Worm (Caenorhabditis elegans) whole organism, L2 larva: ENCODE data around the gene D2096.9.

Source experiments
- C34F6.9 ChIP-seq: fragments of 150-350 bp; optimal IDR thresholded peaks from 2 replicates; lab custom pipeline; 2014; ENCODE audit warnings: missing biosample characterization, missing genetic modification characterization
- F13H6.1 ChIP-seq: sonication (generic microtip); optimal IDR thresholded peaks from 2 replicates; lab custom pipeline; 2016; ENCODE audit warnings: missing genetic modification characterization, missing compliant biosample characterization
- R02D3.7 ChIP-seq: fragments of 150-350 bp; optimal IDR thresholded peaks from 2 replicates; lab custom pipeline; 2014; ENCODE audit warnings: missing biosample characterization, missing genetic modification characterization
- Y55F3AM.14 ChIP-seq: fragments of 200-800 bp; sonication (Bioruptor generic); optimal IDR thresholded peaks from 2 replicates; lab custom pipeline; 2018; ENCODE audit warnings: mild to moderate bottlenecking, missing genetic modification characterization, missing compliant biosample characterization
- ZK546.5 ChIP-seq: sonication (generic microtip); optimal IDR thresholded peaks from 2 replicates; lab custom pipeline; 2017; ENCODE audit warnings: missing biosample characterization, missing genetic modification characterization
- alr-1 ChIP-seq: fragments of 150-350 bp; optimal IDR thresholded peaks from 2 replicates; lab custom pipeline; 2014; ENCODE audit warnings: missing biosample characterization, missing genetic modification characterization
- aly-2 ChIP-seq: fragments of 150-350 bp; optimal IDR thresholded peaks from 2 replicates; lab custom pipeline; 2014; ENCODE audit warnings: missing biosample characterization, missing genetic modification characterization
- ama-1 ChIP-seq: fragments of 150-350 bp; optimal IDR thresholded peaks from 2 replicates; lab custom pipeline; 2018; ENCODE audit warnings: inconsistent platforms
- blmp-1 ChIP-seq: sonication (generic microtip); optimal IDR thresholded peaks from 2 replicates; lab custom pipeline; 2017; ENCODE audit warnings: missing genetic modification characterization, mild to moderate bottlenecking, missing compliant biosample characterization, antibody characterized with exemption, moderate library complexity; ENCODE audit not compliant: insufficient read depth
- ceh-16 ChIP-seq: fragments of 150-350 bp; optimal IDR thresholded peaks from 2 replicates; lab custom pipeline; 2014; ENCODE audit warnings: missing biosample characterization, missing genetic modification characterization
- ceh-82 ChIP-seq: fragments of 150-350 bp; optimal IDR thresholded peaks from 2 replicates; lab custom pipeline; 2014; ENCODE audit warnings: missing biosample characterization, missing genetic modification characterization
- crh-2 ChIP-seq: sonication (generic microtip); optimal IDR thresholded peaks from 2 replicates; lab custom pipeline; 2017; ENCODE audit warnings: missing biosample characterization, missing genetic modification characterization
- dmd-4 ChIP-seq: sonication (generic microtip); optimal IDR thresholded peaks from 2 replicates; lab custom pipeline; 2017; ENCODE audit warnings: missing biosample characterization, missing genetic modification characterization
- egl-27 ChIP-seq: sonication (generic microtip); optimal IDR thresholded peaks from 3 replicates; lab custom pipeline; 2017; ENCODE audit warnings: missing biosample characterization, missing genetic modification reagents, missing genetic modification characterization
- elt-1 ChIP-seq: fragments of 150-350 bp; optimal IDR thresholded peaks from 2 replicates; lab custom pipeline; 2014; ENCODE audit warnings: missing biosample characterization, missing genetic modification characterization
- elt-3 ChIP-seq: sonication (generic microtip); optimal IDR thresholded peaks from 2 replicates; lab custom pipeline; 2017; ENCODE audit warnings: missing biosample characterization, missing genetic modification characterization
- fos-1 ChIP-seq: fragments of 150-350 bp; optimal IDR thresholded peaks from 2 replicates; lab custom pipeline; 2014; ENCODE audit warnings: missing biosample characterization, missing genetic modification characterization
- gmeb-1 ChIP-seq: fragments of 150-350 bp; optimal IDR thresholded peaks from 2 replicates; lab custom pipeline; 2014; ENCODE audit warnings: missing biosample characterization, missing genetic modification characterization
- lin-11 ChIP-seq: fragments of 150-350 bp; sonication (generic microtip); optimal IDR thresholded peaks from 2 replicates; lab custom pipeline; 2014; ENCODE audit warnings: missing biosample characterization, missing genetic modification characterization, inconsistent platforms, mixed read lengths
- lin-13 ChIP-seq: fragments of 150-350 bp; optimal IDR thresholded peaks from 2 replicates; lab custom pipeline; 2014; ENCODE audit warnings: missing biosample characterization, missing genetic modification reagents, missing genetic modification characterization
- lin-39 ChIP-seq: fragments of 150-350 bp; optimal IDR thresholded peaks from 2 replicates; lab custom pipeline; 2014; ENCODE audit warnings: missing biosample characterization, missing genetic modification reagents, missing genetic modification characterization
- lsy-2 ChIP-seq, 2 experiments: fragments of 150-350 bp in 1 of 2; sonication (generic microtip) in 1 of 2; optimal IDR thresholded peaks; 2 replicates each; lab custom pipeline; 2014 to 2017; ENCODE audit warnings: missing biosample characterization in 2 of 2, missing genetic modification characterization in 2 of 2
- mab-5 ChIP-seq: fragments of 150-350 bp; optimal IDR thresholded peaks from 2 replicates; lab custom pipeline; 2014; ENCODE audit warnings: missing biosample characterization, missing genetic modification characterization
- mbf-1 ChIP-seq: sonication (generic microtip); optimal IDR thresholded peaks from 2 replicates; lab custom pipeline; 2017; ENCODE audit warnings: missing biosample characterization, missing genetic modification characterization
- mdl-1 ChIP-seq, 2 experiments: fragments of 150-350 bp in 1 of 2; sonication (generic microtip) in 1 of 2; optimal IDR thresholded peaks; 2 replicates each; lab custom pipeline; 2017; ENCODE audit warnings: missing biosample characterization in 2 of 2, missing genetic modification characterization in 2 of 2
- nhr-10 ChIP-seq: sonication (generic microtip); optimal IDR thresholded peaks from 2 replicates; lab custom pipeline; 2017; ENCODE audit warnings: missing biosample characterization, missing genetic modification characterization
- nhr-11 ChIP-seq: fragments of 150-350 bp; optimal IDR thresholded peaks from 2 replicates; lab custom pipeline; 2014; ENCODE audit warnings: missing biosample characterization, missing genetic modification characterization
- nhr-12 ChIP-seq: fragments of 150-350 bp; optimal IDR thresholded peaks from 2 replicates; lab custom pipeline; 2014; ENCODE audit warnings: missing biosample characterization, missing genetic modification characterization
- nhr-129 ChIP-seq: fragments of 150-350 bp; optimal IDR thresholded peaks from 2 replicates; lab custom pipeline; 2014; ENCODE audit warnings: missing biosample characterization, missing genetic modification characterization
- nhr-21 ChIP-seq: fragments of 150-350 bp; optimal IDR thresholded peaks from 2 replicates; lab custom pipeline; 2014; ENCODE audit warnings: missing biosample characterization, missing genetic modification characterization
- nhr-23 ChIP-seq: fragments of 150-350 bp; optimal IDR thresholded peaks from 2 replicates; lab custom pipeline; 2014; ENCODE audit warnings: missing biosample characterization, missing genetic modification reagents, missing genetic modification characterization
- nhr-237 ChIP-seq: fragments of 150-350 bp; optimal IDR thresholded peaks from 2 replicates; lab custom pipeline; 2014; ENCODE audit warnings: missing biosample characterization, missing genetic modification characterization
- nhr-25 ChIP-seq: fragments of 150-350 bp; sonication (generic microtip); optimal IDR thresholded peaks from 3 replicates; lab custom pipeline; 2014; ENCODE audit warnings: missing biosample characterization, missing genetic modification characterization
- nhr-6 ChIP-seq: fragments of 150-350 bp; optimal IDR thresholded peaks from 2 replicates; lab custom pipeline; 2014; ENCODE audit warnings: missing biosample characterization, missing genetic modification characterization
- nhr-77 ChIP-seq: fragments of 150-350 bp; optimal IDR thresholded peaks from 2 replicates; lab custom pipeline; 2014; ENCODE audit warnings: missing biosample characterization, missing genetic modification characterization
- peb-1 ChIP-seq: fragments of 150-350 bp; optimal IDR thresholded peaks from 2 replicates; lab custom pipeline; 2014; ENCODE audit warnings: missing biosample characterization, missing genetic modification characterization
- sem-4 ChIP-seq: fragments of 150-350 bp; optimal IDR thresholded peaks from 2 replicates; lab custom pipeline; 2014; ENCODE audit warnings: missing biosample characterization, missing genetic modification reagents, missing genetic modification characterization
- skn-1 ChIP-seq: sonication (generic microtip); optimal IDR thresholded peaks from 2 replicates; lab custom pipeline; 2017; ENCODE audit warnings: missing biosample characterization, missing genetic modification characterization
- sma-3 ChIP-seq: sonication (generic microtip); optimal IDR thresholded peaks from 2 replicates; lab custom pipeline; 2016; ENCODE audit warnings: missing genetic modification reagents, missing genetic modification characterization, missing compliant biosample characterization
- sma-9 ChIP-seq, 2 experiments: fragments of 150-350 bp in 1 of 2; sonication (generic microtip) in 1 of 2; optimal IDR thresholded peaks; 2 replicates each; lab custom pipeline; 2014 to 2016; ENCODE audit warnings: missing genetic modification characterization in 2 of 2, mild to moderate bottlenecking in 1 of 2, missing biosample characterization in 1 of 2, missing compliant biosample characterization in 1 of 2, missing genetic modification reagents in 1 of 2, moderate library complexity in 1 of 2
- snpc-4 ChIP-seq: fragments of 150-350 bp; optimal IDR thresholded peaks from 2 replicates; lab custom pipeline; 2014; ENCODE audit warnings: missing biosample characterization, missing genetic modification characterization
- unc-39 ChIP-seq: fragments of 150-350 bp; optimal IDR thresholded peaks from 2 replicates; lab custom pipeline; 2014; ENCODE audit warnings: missing biosample characterization, missing genetic modification characterization
- unc-55 ChIP-seq: fragments of 150-350 bp; sonication (generic microtip); optimal IDR thresholded peaks from 3 replicates; lab custom pipeline; 2014; ENCODE audit warnings: missing biosample characterization, missing genetic modification reagents, missing genetic modification characterization
- unc-62 ChIP-seq: fragments of 150-350 bp; optimal IDR thresholded peaks from 2 replicates; lab custom pipeline; 2014; ENCODE audit warnings: missing biosample characterization, missing genetic modification reagents, missing genetic modification characterization
- zag-1 ChIP-seq: fragments of 150-350 bp; optimal IDR thresholded peaks from 2 replicates; lab custom pipeline; 2014; ENCODE audit warnings: missing biosample characterization, missing genetic modification characterization
- ztf-1 ChIP-seq: fragments of 200-800 bp; sonication (Bioruptor generic); conservative IDR thresholded peaks from 2 replicates; pipeline ENCODE4 v1.3.6; 2022; ENCODE audit warnings: missing genetic modification characterization, missing compliant biosample characterization
- ztf-11 ChIP-seq: sonication (generic microtip); optimal IDR thresholded peaks from 2 replicates; lab custom pipeline; 2017; ENCODE audit warnings: missing biosample characterization, missing genetic modification characterization
- ztf-4 ChIP-seq: fragments of 150-350 bp; optimal IDR thresholded peaks from 2 replicates; lab custom pipeline; 2014; ENCODE audit warnings: missing biosample characterization, missing genetic modification characterization

D2096.9 gene

DNA sequence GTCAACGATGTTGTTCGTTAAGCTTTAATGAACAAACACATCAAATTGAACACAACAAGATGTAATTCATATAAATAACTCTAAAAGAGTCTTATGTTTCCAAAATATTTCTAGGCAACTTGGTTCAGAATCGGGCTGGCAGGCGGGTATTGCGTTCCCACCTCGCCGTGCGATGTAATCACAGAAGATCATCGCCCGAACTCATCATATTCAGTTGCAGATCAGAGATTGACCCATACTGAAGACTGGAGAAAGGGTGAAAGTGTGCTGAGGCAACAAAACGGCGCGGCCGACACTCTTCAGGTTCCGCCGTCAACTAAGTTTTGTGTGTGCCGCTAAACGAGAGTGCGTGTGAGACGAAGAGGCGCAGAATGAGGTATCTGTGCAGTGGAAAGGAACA lies 45.9 kb upstream of the D2096.9 start:
- peak; percentile 61 for TF ChIP-seq unc-55
- peak; percentile 65 for TF ChIP-seq lin-13 (GFP tag; lab: Kevin White, UChicago)
- no peak for TF ChIP-seq lin-39 (tag; lab: Kevin White, UChicago)
- peak; percentile 68 for TF ChIP-seq egl-27
- peak; percentile 39 for TF ChIP-seq R02D3.7 (tag; lab: Kevin White, UChicago)
- TF ChIP-seq ZK546.5 (tag; lab: Kevin White, UChicago) = no peak
- TF ChIP-seq alr-1 (tag; lab: Kevin White, UChicago) = no peak
- peak; percentile 46 for TF ChIP-seq ztf-4 (tag; lab: Kevin White, UChicago)
- TF ChIP-seq ceh-16 (tag; lab: Kevin White, UChicago) = peak; percentile 45
- TF ChIP-seq nhr-129 (tag; lab: Kevin White, UChicago) = peak; percentile 66
- TF ChIP-seq nhr-237 = no peak
- peak; percentile 18 for TF ChIP-seq nhr-77 (tag; lab: Kevin White, UChicago)
- TF ChIP-seq unc-39 = no peak
- no peak for TF ChIP-seq peb-1 (tag; lab: Kevin White, UChicago)
- TF ChIP-seq snpc-4 = peak; percentile 99
- peak; percentile 81 for TF ChIP-seq Y55F3AM.14
- no peak for TF ChIP-seq elt-3 (tag; lab: Kevin White, UChicago)
- no peak for TF ChIP-seq skn-1
- TF ChIP-seq ztf-11 (tag; lab: Kevin White, UChicago) = no peak
- TF ChIP-seq lsy-2 (tag; optimal IDR thresholded peaks at IDR 0.05; lab: Kevin White, UChicago) = peak; percentile 82 to 88
- TF ChIP-seq ztf-1 = no peak
- no peak for TF ChIP-seq dmd-4 (tag; lab: Kevin White, UChicago)
- peak; percentile 72 for TF ChIP-seq crh-2 (tag; lab: Kevin White, UChicago)
- no peak for TF ChIP-seq mbf-1 (tag; lab: Kevin White, UChicago)
- peak; percentile 44 for TF ChIP-seq sem-4 (tag; lab: Kevin White, UChicago)
- peak; percentile 27 for TF ChIP-seq nhr-10 (tag; lab: Kevin White, UChicago)
- peak; percentile 81 for TF ChIP-seq F13H6.1 (tag; lab: Kevin White, UChicago)
- TF ChIP-seq nhr-6 (tag; lab: Kevin White, UChicago) = peak; percentile 50
- TF ChIP-seq sma-3 (GFP tag; lab: Kevin White, UChicago) = peak; percentile 95
- no peak for TF ChIP-seq elt-1 (tag; lab: Kevin White, UChicago)
- TF ChIP-seq zag-1 (tag; lab: Kevin White, UChicago) = no peak
- no peak for TF ChIP-seq nhr-12
- TF ChIP-seq nhr-21 (tag; lab: Kevin White, UChicago) = peak; percentile 78
- TF ChIP-seq fos-1 (tag; lab: Kevin White, UChicago) = peak; percentile 86
- peak in 1 of 2 experiments; percentile 39 for TF ChIP-seq mdl-1 (tag; optimal IDR thresholded peaks at IDR 0.05; lab: Kevin White, UChicago)
- no peak for TF ChIP-seq nhr-23 (tag; lab: Kevin White, UChicago)
- TF ChIP-seq lin-11 = peak; percentile 69
- no peak for TF ChIP-seq unc-62
- peak; percentile 98 for TF ChIP-seq ama-1 (lab: Kevin White, UChicago)
- peak; percentile 76 for TF ChIP-seq blmp-1 (tag; lab: Kevin White, UChicago)
- peak; percentile 61 for TF ChIP-seq nhr-25 (tag; lab: Kevin White, UChicago)
- no peak for TF ChIP-seq nhr-11 (tag; lab: Kevin White, UChicago)
- no peak for TF ChIP-seq aly-2 (tag; lab: Kevin White, UChicago)
- peak; percentile 77 for TF ChIP-seq gmeb-1 (tag; lab: Kevin White, UChicago)
- peak; percentile 60 for TF ChIP-seq C34F6.9 (tag; lab: Kevin White, UChicago)
- no peak for TF ChIP-seq ceh-82 (tag; lab: Kevin White, UChicago)
- TF ChIP-seq sma-9 (GFP tag; optimal IDR thresholded peaks at IDR 0.05; lab: Kevin White, UChicago) = peak; percentile 89
- no peak for TF ChIP-seq sma-9 (tag; optimal IDR thresholded peaks at IDR 0.05; lab: Kevin White, UChicago)
- TF ChIP-seq mab-5 (tag; lab: Kevin White, UChicago) = peak; percentile 51
